Fruit fly (Drosophila melanogaster): Measurements from ENCODE around the gene Cp190.

- peak; percentile 63 for TF ChIP-seq CG3919 (GFP tag; optimal IDR thresholded peaks at IDR 0.05)
- peak; percentile 7 for TF ChIP-seq Blimp-1 (GFP tag; optimal IDR thresholded peaks at IDR 0.05)
- TF ChIP-seq CG9139 (GFP tag; optimal IDR thresholded peaks at IDR 0.05): no peak
- peak; percentile 30 for TF ChIP-seq fd59A (GFP tag; optimal IDR thresholded peaks at IDR 0.05)
- TF ChIP-seq ss (GFP tag; optimal IDR thresholded peaks at IDR 0.05): peak in 1 of 2 experiments; percentile 42
- peak; percentile 37; the same call in 1 of the 3 replicates for TF ChIP-seq CG8119 (GFP tag; IDR thresholded peaks at IDR 0.05)
- TF ChIP-seq Sox102F (GFP tag; optimal IDR thresholded peaks at IDR 0.05): no peak
- peak; percentile 31 for TF ChIP-seq dsx (GFP tag; optimal IDR thresholded peaks at IDR 0.05; ENCODE audit: poor library complexity, severe bottlenecking)
- TF ChIP-seq cyc (GFP tag; optimal IDR thresholded peaks at IDR 0.05): peak; percentile 37
These were observed 45.1 kb upstream of the Cp190 start, which contains the start of the genes CG6276 and CG44040 for dm6 chr3R:15319912-15320746.

Measured in whole organism, prepupa.